Worm (Caenorhabditis elegans) whole organism, midembryonic: ENCODE measurements around the gene mrpl-37.

ENCODE experiments used
- T22C8.4 ChIP-seq: fragments of 200-800 bp; sonication (Bioruptor generic); IDR thresholded peaks from 2 replicates; pipeline ENCODE4 v1.3.6; 2022; ENCODE audit warnings: missing genetic modification characterization, missing compliant biosample characterization
- cog-1 ChIP-seq: sonication (generic microtip); optimal IDR thresholded peaks from 2 replicates; lab custom pipeline; 2016; ENCODE audit warnings: missing genetic modification characterization, missing compliant biosample characterization
- flt-1 ChIP-seq: fragments of 200-800 bp; sonication (Bioruptor generic); IDR thresholded peaks from 2 replicates; pipeline ENCODE4 v1.3.6; 2022; ENCODE audit warnings: missing genetic modification characterization, missing compliant biosample characterization
- klf-2 ChIP-seq: fragments of 200-800 bp; sonication (Bioruptor generic); conservative IDR thresholded peaks from 2 replicates; pipeline ENCODE4 v1.3.6; 2022; ENCODE audit warnings: missing genetic modification reagents, missing genetic modification characterization, missing compliant biosample characterization
- ref-1 ChIP-seq: fragments of 200-800 bp; sonication (Bioruptor generic); conservative IDR thresholded peaks from 2 replicates; pipeline ENCODE4 v1.3.6; 2022; ENCODE audit warnings: missing genetic modification reagents, missing genetic modification characterization, missing compliant biosample characterization
- ztf-23 ChIP-seq: fragments of 200-800 bp; sonication (Bioruptor generic); IDR thresholded peaks from 2 replicates; pipeline ENCODE4 v1.3.6; 2022; ENCODE audit warnings: missing genetic modification reagents, missing genetic modification characterization, missing compliant biosample characterization
- ztf-29 ChIP-seq: fragments of 200-800 bp; sonication (Bioruptor generic); IDR thresholded peaks from 2 replicates; pipeline ENCODE4 v1.3.6; 2022; ENCODE audit warnings: missing genetic modification reagents, missing genetic modification characterization, missing compliant biosample characterization

ce11 chrII:13521179-13521616, 53.7 kb downstream of the mrpl-37 start:
- no peak for TF ChIP-seq flt-1 (GFP tag; lab: Robert Waterston, UW)
- TF ChIP-seq ztf-23 (GFP tag; lab: Robert Waterston, UW) = no peak
- no peak for TF ChIP-seq cog-1 (tag; lab: Kevin White, UChicago)
- no peak for TF ChIP-seq T22C8.4 (GFP tag; lab: Robert Waterston, UW)
- TF ChIP-seq klf-2 = no peak
- no peak for TF ChIP-seq ref-1
- no peak for TF ChIP-seq ztf-29
